Worm (Caenorhabditis elegans) whole organism, mixed stage, embryonic: ENCODE data around the gene oac-21.

Experiments
- M03D4.4 ChIP-seq: sonication (generic microtip); optimal IDR thresholded peaks from 2 replicates; lab custom pipeline; 2017; ENCODE audit warnings: mild to moderate bottlenecking, missing genetic modification characterization, missing compliant biosample characterization
- ceh-39 ChIP-seq: fragments of 150-350 bp; optimal IDR thresholded peaks from 2 replicates; lab custom pipeline; 2014; ENCODE audit warnings: missing biosample characterization, missing genetic modification characterization
- elt-1 ChIP-seq: sonication (generic microtip); optimal IDR thresholded peaks from 2 replicates; lab custom pipeline; 2017; ENCODE audit warnings: missing genetic modification characterization, mild to moderate bottlenecking, missing compliant biosample characterization, antibody characterized with exemption, moderate library complexity, borderline replicate concordance; ENCODE audit not compliant: insufficient read depth
- mab-5 ChIP-seq: fragments of 150-350 bp; optimal IDR thresholded peaks from 2 replicates; lab custom pipeline; 2014; ENCODE audit warnings: missing biosample characterization, missing genetic modification characterization
- mep-1 ChIP-seq: fragments of 150-350 bp; optimal IDR thresholded peaks from 2 replicates; lab custom pipeline; 2017; ENCODE audit warnings: missing biosample characterization, missing genetic modification reagents, missing genetic modification characterization, inconsistent platforms
- nhr-12 ChIP-seq: fragments of 150-350 bp; optimal IDR thresholded peaks from 2 replicates; lab custom pipeline; 2014; ENCODE audit warnings: missing biosample characterization, missing genetic modification characterization
- pha-4 ChIP-seq: fragments of 150-350 bp; optimal IDR thresholded peaks from 2 replicates; lab custom pipeline; 2018; ENCODE audit warnings: missing biosample characterization, missing genetic modification reagents, missing genetic modification characterization
- snpc-4 ChIP-seq: fragments of 150-350 bp; optimal IDR thresholded peaks from 2 replicates; lab custom pipeline; 2014; ENCODE audit warnings: missing biosample characterization, missing genetic modification characterization

- TF ChIP-seq mab-5 (tag; lab: Kevin White, UChicago): no peak
- no peak for TF ChIP-seq nhr-12 (tag; lab: Kevin White, UChicago)
- no peak for TF ChIP-seq pha-4 (tag; lab: Kevin White, UChicago)
- TF ChIP-seq mep-1 (tag; lab: Kevin White, UChicago): no peak
- no peak for TF ChIP-seq ceh-39 (tag; lab: Kevin White, UChicago)
- no peak for TF ChIP-seq elt-1
- no peak for TF ChIP-seq M03D4.4 (tag; lab: Kevin White, UChicago)
- no peak for TF ChIP-seq snpc-4 (tag; lab: Kevin White, UChicago)
Observed at ce11 chrIV:3857999-3858552, 31.0 kb upstream of the oac-21 start.
